Worm (Caenorhabditis elegans): ENCODE data around the gene Y46G5A.38.

Y46G5A.38 gene

DNA sequence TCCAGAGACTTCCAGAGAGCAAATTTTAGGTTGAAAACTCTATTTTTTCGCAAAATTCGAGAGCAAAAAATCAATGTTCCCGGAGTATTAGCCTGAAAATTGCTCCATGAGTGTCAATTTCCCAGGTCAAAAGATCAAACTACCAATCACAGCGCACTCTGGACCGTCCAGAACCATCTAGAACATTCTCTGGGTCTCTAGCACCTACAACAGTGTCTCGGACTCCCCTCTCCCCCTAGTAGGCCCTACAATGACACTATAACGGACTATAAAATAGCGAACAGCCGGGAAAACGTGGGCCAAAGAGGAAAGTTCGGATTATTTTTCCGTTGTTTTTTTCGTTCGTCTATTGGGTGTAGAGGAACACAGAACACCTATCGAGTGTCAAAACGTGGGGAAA lies 27.5 kb upstream of the Y46G5A.38 start:
- TF ChIP-seq cnd-1 (tag; optimal IDR thresholded peaks at IDR 0.05) (peak; percentile 13), pha-4 (tag; optimal IDR thresholded peaks at IDR 0.05) (no peak), elt-3 (tag; optimal IDR thresholded peaks at IDR 0.05) (no peak), ceh-83 (GFP tag; optimal IDR thresholded peaks at IDR 0.05) (no peak), unc-39 (tag; optimal IDR thresholded peaks at IDR 0.05) (no peak), nhr-2 (tag; optimal IDR thresholded peaks at IDR 0.05) (peak; percentile 3)

DNA sequence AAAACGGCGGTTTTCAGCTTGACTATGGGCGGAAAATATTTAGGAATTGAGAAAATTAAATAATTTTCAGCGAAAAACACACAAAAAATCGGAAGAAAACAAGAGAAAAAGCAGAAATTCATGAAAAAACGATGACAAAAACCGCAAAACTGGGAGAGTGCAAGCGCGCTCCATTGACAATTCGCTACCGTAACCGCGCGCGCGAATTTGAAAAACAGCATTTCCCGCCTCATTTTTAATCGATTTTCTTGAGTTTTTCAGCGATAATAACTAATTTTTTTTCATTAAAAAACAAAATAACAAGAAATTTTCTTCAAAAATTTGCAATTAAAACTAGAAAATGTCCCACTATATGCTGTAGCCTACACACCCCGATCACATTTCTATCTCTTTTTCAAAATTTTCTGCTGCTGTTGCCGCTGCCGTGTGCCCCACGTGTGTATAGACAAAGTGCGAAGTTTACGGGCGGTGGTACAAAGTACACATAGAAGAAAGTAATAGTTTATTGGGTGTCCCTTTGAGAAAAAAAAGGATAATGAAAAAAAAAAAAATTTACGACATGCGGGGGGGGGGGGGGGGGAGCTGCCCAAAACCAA lies 26.8 kb upstream of the Y46G5A.38 start:
- TF ChIP-seq M03D4.4 (tag; optimal IDR thresholded peaks at IDR 0.05) = no peak
- peak; percentile 92 for TF ChIP-seq lsy-2 (tag; optimal IDR thresholded peaks at IDR 0.05)
- no peak for TF ChIP-seq blmp-1 (tag; optimal IDR thresholded peaks at IDR 0.05)
- TF ChIP-seq lin-13 (tag; optimal IDR thresholded peaks at IDR 0.05) = peak; percentile 1
- peak; percentile 25 for TF ChIP-seq hlh-1 (tag; optimal IDR thresholded peaks at IDR 0.05)

DNA sequence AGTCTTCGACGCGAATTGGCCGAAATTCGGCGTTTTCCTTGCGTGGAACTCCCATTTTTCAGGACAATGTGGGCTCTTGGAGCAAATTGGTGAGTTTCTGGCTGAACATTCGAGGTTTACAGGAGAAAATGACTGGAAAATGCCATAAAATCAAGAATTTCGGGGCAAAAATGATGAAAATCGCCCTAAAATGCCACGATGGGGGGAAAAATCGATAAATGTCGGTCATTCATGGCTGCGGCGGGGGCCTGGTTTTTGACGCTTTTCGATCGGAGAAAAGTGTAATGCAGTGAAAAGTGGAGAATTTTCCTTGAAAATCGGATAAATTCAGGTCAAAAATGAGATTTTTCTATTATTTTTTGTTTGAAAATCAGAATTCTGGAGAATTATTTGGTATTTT lies 21.7 kb upstream of the Y46G5A.38 start, which contains the start of the genes Y46G5A.18 and Y46G5A.47:
TSS of gene Y46G5A.18 (minus strand) at position 101 of the 400 bp plus-strand sequence.
TSS of gene Y46G5A.47 (minus strand) at position 146 of the 400 bp plus-strand sequence.
- TF ChIP-seq snpc-4 (tag; optimal IDR thresholded peaks at IDR 0.05) = no peak
- TF ChIP-seq ceh-39 (tag; optimal IDR thresholded peaks at IDR 0.05) = no peak
- TF ChIP-seq flh-1 (GFP tag; optimal IDR thresholded peaks at IDR 0.05) = no peak
- no peak for TF ChIP-seq nhr-28 (tag; optimal IDR thresholded peaks at IDR 0.05)
- TF ChIP-seq M03D4.4 (tag; optimal IDR thresholded peaks at IDR 0.05) = no peak
- TF ChIP-seq sptf-1 (tag; optimal IDR thresholded peaks at IDR 0.05) = no peak
- no peak for TF ChIP-seq blmp-1 (tag; optimal IDR thresholded peaks at IDR 0.05)
- TF ChIP-seq tbx-8 (GFP tag; optimal IDR thresholded peaks at IDR 0.05) = no peak
- TF ChIP-seq sem-2 (GFP tag; optimal IDR thresholded peaks at IDR 0.05) = no peak
- no peak for TF ChIP-seq lin-32 (GFP tag; optimal IDR thresholded peaks at IDR 0.05)
- no peak for TF ChIP-seq nhr-76 (tag; optimal IDR thresholded peaks at IDR 0.05)
- no peak for TF ChIP-seq nhr-12 (tag; optimal IDR thresholded peaks at IDR 0.05)
- TF ChIP-seq elt-1 (tag; optimal IDR thresholded peaks at IDR 0.05; ENCODE audit: borderline replicate concordance, insufficient read depth) = no peak
- no peak for TF ChIP-seq lin-13 (tag; optimal IDR thresholded peaks at IDR 0.05)
- no peak for TF ChIP-seq pha-4 (tag; optimal IDR thresholded peaks at IDR 0.05)
- TF ChIP-seq mls-2 (tag; optimal IDR thresholded peaks at IDR 0.05) = no peak
- no peak for TF ChIP-seq elt-3 (tag; optimal IDR thresholded peaks at IDR 0.05)
- no peak for TF ChIP-seq ztf-11 (tag; optimal IDR thresholded peaks at IDR 0.05)
- no peak for TF ChIP-seq ces-1 (GFP tag; optimal IDR thresholded peaks at IDR 0.05)

DNA sequence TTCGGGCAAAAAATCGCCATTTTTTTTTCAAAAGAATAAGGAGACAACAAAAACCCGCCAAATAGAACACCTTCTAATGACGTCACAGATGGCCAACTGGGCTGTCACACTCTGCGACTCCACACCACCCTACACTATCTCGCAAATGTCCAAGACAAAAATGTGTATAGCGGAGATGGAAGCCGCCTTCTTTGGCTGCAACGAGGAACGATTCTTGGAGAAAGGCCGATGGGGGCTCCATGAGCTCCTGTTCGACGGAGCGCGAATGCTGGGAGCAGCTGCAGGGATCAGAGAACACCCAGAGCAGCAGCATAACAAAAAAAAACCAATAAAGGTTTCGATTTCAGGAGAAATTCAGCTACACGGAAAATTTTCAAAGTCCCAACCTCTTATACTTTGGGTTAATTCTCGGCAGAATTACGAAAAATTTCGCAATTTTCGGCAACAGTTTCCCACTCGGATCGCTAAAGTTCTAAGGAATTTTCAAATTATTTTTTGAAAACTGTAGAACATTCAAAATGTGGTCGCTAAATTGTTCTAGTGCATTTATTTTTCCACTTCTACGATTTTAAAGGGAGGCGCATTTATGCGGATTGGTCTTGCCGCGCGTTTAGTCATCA lies 21.0 kb upstream of the Y46G5A.38 start:
- TF ChIP-seq mab-5 (tag; optimal IDR thresholded peaks at IDR 0.05) = no peak
- peak; percentile 68 for TF ChIP-seq cnd-1 (tag; optimal IDR thresholded peaks at IDR 0.05)
- TF ChIP-seq unc-62 (GFP tag; optimal IDR thresholded peaks at IDR 0.05) = peak; percentile 23
- peak; percentile 63 for TF ChIP-seq zip-8 (tag; optimal IDR thresholded peaks at IDR 0.05)
- TF ChIP-seq pha-4 (tag; optimal IDR thresholded peaks at IDR 0.05) = no peak
- no peak for TF ChIP-seq nhr-2 (tag; optimal IDR thresholded peaks at IDR 0.05)
- TF ChIP-seq ceh-43 (GFP tag; optimal IDR thresholded peaks at IDR 0.05) = no peak
- no peak for TF ChIP-seq M03D4.4 (tag; optimal IDR thresholded peaks at IDR 0.05)
- no peak for TF ChIP-seq lin-13 (tag; optimal IDR thresholded peaks at IDR 0.05)
- no peak for TF ChIP-seq bed-3 (GFP tag; optimal IDR thresholded peaks at IDR 0.05)
- no peak for TF ChIP-seq ham-2 (GFP tag; optimal IDR thresholded peaks at IDR 0.05)
- TF ChIP-seq ces-1 (GFP tag; optimal IDR thresholded peaks at IDR 0.05) = peak; percentile 4
- no peak for TF ChIP-seq hlh-1 (tag; optimal IDR thresholded peaks at IDR 0.05)
- peak; percentile 15 for TF ChIP-seq sptf-1 (tag; optimal IDR thresholded peaks at IDR 0.05)
- TF ChIP-seq drap-1 (GFP tag; optimal IDR thresholded peaks at IDR 0.05) = no peak
